Worm (Caenorhabditis elegans) whole organism, L1 larva: ENCODE data around the gene lhfp-4.

ENCODE experiments used
- ama-1 ChIP-seq: fragments of 150-350 bp; optimal IDR thresholded peaks from 2 replicates; lab custom pipeline; 2014
- egl-27 ChIP-seq, 2 experiments: fragments of 150-350 bp in 1 of 2; sonication (generic microtip); optimal IDR thresholded peaks; 3 replicates each; lab custom pipeline; 2017 to 2018; ENCODE audit warnings: missing biosample characterization in 2 of 2, missing genetic modification characterization in 2 of 2, missing genetic modification reagents in 2 of 2
- mdl-1 ChIP-seq, 2 experiments: fragments of 150-350 bp; optimal IDR thresholded peaks; 2 replicates each; lab custom pipeline; 2014 to 2017; ENCODE audit warnings: missing biosample characterization in 2 of 2, missing genetic modification characterization in 2 of 2, inconsistent platforms in 1 of 2
- sptf-1 ChIP-seq: fragments of 150-350 bp; optimal IDR thresholded peaks from 2 replicates; lab custom pipeline; 2014; ENCODE audit warnings: missing biosample characterization, missing genetic modification characterization
- unc-30 ChIP-seq: sonication (generic microtip); optimal IDR thresholded peaks from 2 replicates; lab custom pipeline; 2017; ENCODE audit warnings: missing biosample characterization, missing genetic modification characterization

DNA sequence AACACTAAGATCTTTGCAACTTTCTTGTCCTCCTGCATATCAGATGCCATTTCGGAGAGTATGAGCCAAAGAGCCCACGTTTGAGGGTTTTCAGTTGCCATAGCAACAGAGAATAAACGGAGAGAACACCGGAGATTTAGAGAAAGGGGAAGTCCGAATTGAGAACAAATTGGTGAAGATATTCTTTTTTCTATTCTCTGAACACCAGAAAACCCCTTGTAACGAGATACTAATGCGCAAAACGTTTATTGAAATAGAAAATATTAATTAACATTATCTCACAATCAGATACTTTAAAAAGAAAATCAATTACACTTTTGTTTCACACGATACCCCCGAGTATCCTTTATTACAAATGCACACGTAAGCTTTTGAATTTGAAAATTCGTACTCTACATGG is 26.6 kb downstream of the lhfp-4 start, which contains the start of gene ifta-2:
- no peak for TF ChIP-seq unc-30
- TF ChIP-seq sptf-1 (tag; lab: Kevin White, UChicago) = no peak
- no peak for TF ChIP-seq egl-27 (tag; optimal IDR thresholded peaks at IDR 0.05; lab: Kevin White, UChicago)
- TF ChIP-seq mdl-1 (tag; optimal IDR thresholded peaks at IDR 0.05; lab: Kevin White, UChicago) = no peak
- TF ChIP-seq ama-1 = no peak
